Worm (Caenorhabditis elegans): ENCODE measurements around the gene chtb-3.

The chtb-3 gene

DNA sequence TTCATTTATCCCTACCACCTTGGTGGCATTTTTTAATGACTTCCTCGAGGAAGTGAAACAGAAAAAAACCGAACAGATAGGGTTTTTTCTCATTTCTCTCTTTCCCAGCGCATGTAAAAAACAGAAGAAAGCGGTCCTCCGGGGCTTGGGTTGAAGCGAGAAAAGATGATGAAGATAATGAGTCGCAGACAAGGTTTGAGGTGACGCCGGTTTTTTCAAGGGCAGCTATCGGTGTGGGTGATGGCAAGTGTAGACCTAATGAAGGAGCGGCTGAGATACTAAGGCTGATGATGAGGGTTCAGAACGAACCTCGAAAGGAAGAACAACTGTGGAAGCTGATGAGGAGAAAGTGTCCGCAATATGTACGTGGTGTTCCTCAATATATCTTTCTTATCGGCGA lies 1.4 kb upstream of the chtb-3 start:
- no peak for TF ChIP-seq fos-1 (tag; optimal IDR thresholded peaks at IDR 0.05)
- no peak for TF ChIP-seq T26A8.4 (GFP tag; IDR thresholded peaks at IDR 0.05)
- TF ChIP-seq nhr-11 (tag; optimal IDR thresholded peaks at IDR 0.05) = no peak
- no peak for TF ChIP-seq dpl-1 (GFP tag; optimal IDR thresholded peaks at IDR 0.05)
- no peak for TF ChIP-seq Y5F2A.4 (GFP tag; optimal IDR thresholded peaks at IDR 0.05)
- TF ChIP-seq dve-1 (tag; optimal IDR thresholded peaks at IDR 0.05; ENCODE audit: insufficient read depth) = no peak
- no peak for TF ChIP-seq nhr-76 (tag; optimal IDR thresholded peaks at IDR 0.05)
- peak; percentile 55 for TF ChIP-seq nhr-28 (tag; optimal IDR thresholded peaks at IDR 0.05)
- no peak for TF ChIP-seq jun-1 (tag; optimal IDR thresholded peaks at IDR 0.05)
- TF ChIP-seq unc-39 (tag; optimal IDR thresholded peaks at IDR 0.05) = no peak
- no peak for TF ChIP-seq R02D3.7 (tag; optimal IDR thresholded peaks at IDR 0.05)
- TF ChIP-seq hif-1 (tag; optimal IDR thresholded peaks at IDR 0.05) = no peak
- no peak for TF ChIP-seq lim-7 (GFP tag; IDR thresholded peaks at IDR 0.05)
- TF ChIP-seq lin-38 (GFP tag; IDR thresholded peaks at IDR 0.05) = no peak
- TF ChIP-seq D1046.2 (GFP tag; IDR thresholded peaks at IDR 0.05) = no peak
- no peak for TF ChIP-seq zfp-2 (tag; optimal IDR thresholded peaks at IDR 0.05)
- TF ChIP-seq snpc-1.2 (GFP tag; IDR thresholded peaks at IDR 0.05) = no peak
- 0 out of 2 replicates have a peak, but pooled peaks have one; percentile 19 for TF ChIP-seq tra-1 (GFP tag; IDR thresholded peaks at IDR 0.05)
- no peak for TF ChIP-seq gei-8 (GFP tag; optimal IDR thresholded peaks at IDR 0.05)
- TF ChIP-seq lin-29 (GFP tag; IDR thresholded peaks at IDR 0.05) = no peak
- TF ChIP-seq unc-62 (GFP tag; optimal IDR thresholded peaks at IDR 0.05 in 1 of 2) = peak in 1 of 2 experiments; percentile 24
- TF ChIP-seq unc-62 (tag; optimal IDR thresholded peaks at IDR 0.05) = no peak
- peak; percentile 22 for TF ChIP-seq spr-1 (tag; optimal IDR thresholded peaks at IDR 0.05)
- no peak for TF ChIP-seq nhr-41 (GFP tag; IDR thresholded peaks at IDR 0.05)
- TF ChIP-seq lin-1 (GFP tag; IDR thresholded peaks at IDR 0.05) = no peak
- no peak for TF ChIP-seq egl-27 (tag; optimal IDR thresholded peaks at IDR 0.05)
- no peak for TF ChIP-seq sdz-12 (GFP tag; optimal IDR thresholded peaks at IDR 0.05)
- TF ChIP-seq duxl-1 (tag; optimal IDR thresholded peaks at IDR 0.05; ENCODE audit: poor library complexity) = no peak
- no peak for TF ChIP-seq ceh-44 (GFP tag; IDR thresholded peaks at IDR 0.05)
- no peak for TF ChIP-seq php-3 (GFP tag; IDR thresholded peaks at IDR 0.05)
- TF ChIP-seq zip-2 (tag; optimal IDR thresholded peaks at IDR 0.05) = no peak
- TF ChIP-seq lir-3 (tag; optimal IDR thresholded peaks at IDR 0.05) = no peak
- no peak for TF ChIP-seq daf-8 (GFP tag; IDR thresholded peaks at IDR 0.05)
- no peak for TF ChIP-seq Y75B8A.6 (GFP tag; IDR thresholded peaks at IDR 0.05)
- TF ChIP-seq arid-1 (GFP tag; conservative IDR thresholded peaks at IDR 0.05) = no peak
- no peak for TF ChIP-seq Y105C5A.15 (GFP tag; IDR thresholded peaks at IDR 0.05)
- TF ChIP-seq F49E8.2 (tag; optimal IDR thresholded peaks at IDR 0.05; ENCODE audit: borderline replicate concordance) = no peak
- TF ChIP-seq attf-4 (tag; optimal IDR thresholded peaks at IDR 0.05) = no peak
- TF ChIP-seq T20F7.1 (GFP tag; optimal IDR thresholded peaks at IDR 0.05) = no peak
- TF ChIP-seq aly-2 (tag; optimal IDR thresholded peaks at IDR 0.05) = no peak
- TF ChIP-seq snpc-4 (tag; optimal IDR thresholded peaks at IDR 0.05) = no peak
- TF ChIP-seq set-16 (GFP tag; IDR thresholded peaks at IDR 0.05) = no peak
- no peak for TF ChIP-seq skn-1 (tag; optimal IDR thresholded peaks at IDR 0.05)
- TF ChIP-seq dmd-6 (GFP tag; IDR thresholded peaks at IDR 0.05) = no peak
- no peak for TF ChIP-seq ztf-7 (tag; optimal IDR thresholded peaks at IDR 0.05)
- TF ChIP-seq pha-4 (GFP tag; IDR thresholded peaks at IDR 0.05) = no peak
- no peak for TF ChIP-seq pha-4 (tag; optimal IDR thresholded peaks at IDR 0.05)
- TF ChIP-seq nhr-25 (tag; optimal IDR thresholded peaks at IDR 0.05; ENCODE audit: borderline replicate concordance, insufficient read depth) = no peak
- TF ChIP-seq ceh-62 (tag; optimal IDR thresholded peaks at IDR 0.05) = no peak
- TF ChIP-seq hmg-1.1 (GFP tag; IDR thresholded peaks at IDR 0.05) = no peak
- no peak for TF ChIP-seq ZK546.5 (tag; optimal IDR thresholded peaks at IDR 0.05)
- TF ChIP-seq aha-1 (tag) = peak; percentile 40
- TF ChIP-seq nhr-48 (tag; optimal IDR thresholded peaks at IDR 0.05) = peak; percentile 86
